Fruit fly (Drosophila melanogaster) whole organism, wandering third instar larva: ENCODE data around the gene Rel.

Experiments used
- Abd-B ChIP-seq: fragments of >200 bp; optimal IDR thresholded peaks from 2 replicates; lab custom pipeline; 2017; ENCODE audit warnings: missing biosample characterization, missing genetic modification characterization
- CG9705 ChIP-seq: fragments of 200-800 bp; sonication (Bioruptor generic); optimal IDR thresholded peaks from 2 replicates; lab custom pipeline; 2018; ENCODE audit warnings: missing biosample characterization, mild to moderate bottlenecking, missing genetic modification characterization
- CrebA ChIP-seq: fragments of 200-800 bp; sonication (Bioruptor generic); optimal IDR thresholded peaks from 2 replicates; lab custom pipeline; 2016; ENCODE audit warnings: missing biosample characterization, mild to moderate bottlenecking, missing genetic modification characterization, borderline replicate concordance
- Dfd ChIP-seq: fragments of >200 bp; optimal IDR thresholded peaks from 2 replicates; lab custom pipeline; 2017; ENCODE audit warnings: missing biosample characterization, missing genetic modification characterization
- Hr78 ChIP-seq: fragments of >200 bp; optimal IDR thresholded peaks from 2 replicates; lab custom pipeline; 2017; ENCODE audit warnings: missing biosample characterization, missing genetic modification characterization
- Mio ChIP-seq: sonication (Bioruptor generic); optimal IDR thresholded peaks from 2 replicates; lab custom pipeline; 2016; ENCODE audit warnings: missing biosample characterization, missing genetic modification characterization
- ey ChIP-seq: fragments of 200-800 bp; sonication (Bioruptor generic); optimal IDR thresholded peaks from 2 replicates; lab custom pipeline; 2016; ENCODE audit warnings: missing biosample characterization, missing genetic modification characterization
- fru ChIP-seq: fragments of 200-800 bp; sonication (Bioruptor generic); optimal IDR thresholded peaks from 3 replicates; lab custom pipeline; 2016; ENCODE audit warnings: missing biosample characterization, mild to moderate bottlenecking, missing genetic modification characterization
- lola ChIP-seq: fragments of >200 bp; optimal IDR thresholded peaks from 2 replicates; lab custom pipeline; 2017; ENCODE audit warnings: missing biosample characterization, missing genetic modification characterization
- psq ChIP-seq: fragments of 200-800 bp; sonication (Bioruptor generic); optimal IDR thresholded peaks from 3 replicates; lab custom pipeline; 2017; ENCODE audit warnings: missing biosample characterization, mild to moderate bottlenecking, missing genetic modification characterization, moderate library complexity
- usp ChIP-seq: fragments of >200 bp; optimal IDR thresholded peaks from 2 replicates; lab custom pipeline; 2017; ENCODE audit warnings: missing biosample characterization, missing genetic modification characterization

DNA sequence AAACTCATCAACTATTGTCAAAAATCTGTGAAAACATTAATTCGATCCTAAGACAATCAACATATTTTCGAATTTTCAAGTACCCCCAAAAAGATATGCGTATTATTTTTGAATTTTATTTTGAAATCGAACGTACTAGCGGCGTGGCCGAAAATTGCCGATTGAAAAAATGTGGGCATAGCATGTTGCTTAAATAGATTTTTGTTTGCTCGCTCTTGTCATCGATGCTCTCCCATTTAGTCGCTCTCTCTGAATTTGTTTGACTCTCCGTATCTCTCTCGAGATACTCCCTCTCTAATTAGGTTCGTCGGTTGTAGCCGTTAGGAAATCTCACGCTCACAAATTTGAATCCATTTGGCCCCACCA lies 9.2 kb upstream of the Rel start:
- no peak for TF ChIP-seq CrebA (GFP tag; lab: Kevin White, UChicago)
- no peak for TF ChIP-seq CG9705
- no peak for TF ChIP-seq lola (GFP tag; lab: Kevin White, UChicago)
- no peak for TF ChIP-seq fru (GFP tag; lab: Kevin White, UChicago)
- no peak for TF ChIP-seq psq (GFP tag; lab: Kevin White, UChicago)
- TF ChIP-seq Dfd (GFP tag; lab: Kevin White, UChicago) = no peak
- no peak for TF ChIP-seq Abd-B (GFP tag; lab: Kevin White, UChicago)
- no peak for TF ChIP-seq usp (GFP tag; lab: Kevin White, UChicago)
- TF ChIP-seq ey = no peak
- no peak for TF ChIP-seq Hr78
- TF ChIP-seq Mio (GFP tag; lab: Kevin White, UChicago) = no peak
